Worm (Caenorhabditis elegans) whole organism, young adult: ENCODE measurements around the gene syd-9.
A peak's percentile ranks its signal among the peaks of the same experiment; 100 is the strongest.

Experiments used
- B0019.2 ChIP-seq: fragments of 200-800 bp; sonication (Bioruptor generic); conservative IDR thresholded peaks from 2 replicates; pipeline ENCODE4 v1.3.6; 2022; ENCODE audit warnings: missing genetic modification reagents, missing genetic modification characterization, missing compliant biosample characterization
- B0035.1 ChIP-seq: sonication (generic microtip); optimal IDR thresholded peaks from 2 replicates; lab custom pipeline; 2016; ENCODE audit warnings: missing genetic modification characterization, mild to moderate bottlenecking, missing compliant biosample characterization, missing genotype, missing genetic modification reagents
- C17E4.6 ChIP-seq: fragments of 200-800 bp; sonication (Bioruptor generic); IDR thresholded peaks from 2 replicates; pipeline ENCODE4 v1.3.6; 2022; ENCODE audit warnings: missing genetic modification reagents, missing genetic modification characterization, missing compliant biosample characterization
- F23B12.7 ChIP-seq: sonication (generic microtip); optimal IDR thresholded peaks from 2 replicates; lab custom pipeline; 2017; ENCODE audit warnings: missing genetic modification characterization, mild to moderate bottlenecking, missing compliant biosample characterization, antibody characterized with exemption, moderate library complexity; ENCODE audit not compliant: insufficient read depth
- F33H1.4 ChIP-seq: fragments of 200-800 bp; sonication (Bioruptor generic); IDR thresholded peaks from 2 replicates; pipeline ENCODE4 v1.3.6; 2022; ENCODE audit warnings: missing genetic modification reagents, missing genetic modification characterization, missing compliant biosample characterization
- F52B5.7 ChIP-seq: sonication (generic microtip); optimal IDR thresholded peaks from 2 replicates; lab custom pipeline; 2016; ENCODE audit warnings: mild to moderate bottlenecking, missing genetic modification characterization, missing compliant biosample characterization
- K12H6.12 ChIP-seq: fragments of 200-800 bp; sonication (Bioruptor generic); optimal IDR thresholded peaks from 2 replicates; lab custom pipeline; 2018; ENCODE audit warnings: mild to moderate bottlenecking, missing genetic modification characterization, missing compliant biosample characterization
- T26A5.8 ChIP-seq: sonication (generic microtip); optimal IDR thresholded peaks from 2 replicates; lab custom pipeline; 2016; ENCODE audit warnings: missing genetic modification characterization, missing compliant biosample characterization
- Y53G8AR.9 ChIP-seq: fragments of 200-800 bp; sonication (Bioruptor generic); conservative IDR thresholded peaks from 2 replicates; pipeline ENCODE4 v1.3.6; 2022; ENCODE audit warnings: missing genetic modification reagents, missing genetic modification characterization, missing compliant biosample characterization
- Y79H2A.3 ChIP-seq: fragments of 200-800 bp; sonication (Bioruptor generic); conservative IDR thresholded peaks from 2 replicates; pipeline ENCODE4 v1.3.6; 2022; ENCODE audit warnings: missing genetic modification reagents, missing genetic modification characterization, missing compliant biosample characterization
- Y95B8A.8 ChIP-seq: fragments of 200-800 bp; sonication (Bioruptor generic); IDR thresholded peaks from 2 replicates; pipeline ENCODE4 v1.3.6; 2022; ENCODE audit warnings: missing genetic modification reagents, missing genetic modification characterization, missing compliant biosample characterization
- ZK185.1 ChIP-seq: sonication (generic microtip); optimal IDR thresholded peaks from 2 replicates; lab custom pipeline; 2016; ENCODE audit warnings: mild to moderate bottlenecking, missing genetic modification characterization, missing compliant biosample characterization; ENCODE audit not compliant: poor library complexity, severe bottlenecking
- aptf-2 ChIP-seq: fragments of 200-800 bp; sonication (Bioruptor generic); conservative IDR thresholded peaks from 2 replicates; pipeline ENCODE4 v1.3.6; 2022; ENCODE audit warnings: missing genetic modification reagents, missing genetic modification characterization, missing compliant biosample characterization
- attf-5 ChIP-seq: fragments of 200-800 bp; sonication (Bioruptor generic); optimal IDR thresholded peaks from 2 replicates; lab custom pipeline; 2018; ENCODE audit warnings: mild to moderate bottlenecking, missing genetic modification characterization, missing compliant biosample characterization
- bed-1 ChIP-seq: fragments of 200-800 bp; sonication (Bioruptor generic); IDR thresholded peaks from 2 replicates; pipeline ENCODE4 v1.3.6; 2022; ENCODE audit warnings: missing genetic modification reagents, missing genetic modification characterization, missing compliant biosample characterization
- ccch-3 ChIP-seq: fragments of 200-800 bp; sonication (Bioruptor generic); optimal IDR thresholded peaks from 2 replicates; lab custom pipeline; 2018; ENCODE audit warnings: mild to moderate bottlenecking, missing genetic modification characterization, missing compliant biosample characterization
- cebp-2 ChIP-seq: fragments of 200-800 bp; sonication (Bioruptor generic); IDR thresholded peaks from 2 replicates; pipeline ENCODE4 v1.3.6; 2022; ENCODE audit warnings: missing genetic modification characterization, missing compliant biosample characterization
- ceh-100 ChIP-seq: fragments of 200-800 bp; sonication (Bioruptor generic); IDR thresholded peaks from 2 replicates; pipeline ENCODE4 v1.3.6; 2022; ENCODE audit warnings: missing genetic modification reagents, missing genetic modification characterization, missing compliant biosample characterization
- ceh-58 ChIP-seq: fragments of 200-800 bp; sonication (Bioruptor generic); IDR thresholded peaks from 2 replicates; pipeline ENCODE4 v1.3.6; 2022; ENCODE audit warnings: missing genetic modification characterization, missing compliant biosample characterization
- ceh-79 ChIP-seq: sonication (generic microtip); optimal IDR thresholded peaks from 2 replicates; lab custom pipeline; 2017; ENCODE audit warnings: mild to moderate bottlenecking, missing genetic modification characterization, missing compliant biosample characterization
- die-1 ChIP-seq: sonication (generic microtip); optimal IDR thresholded peaks from 2 replicates; lab custom pipeline; 2016; ENCODE audit warnings: missing genotype, mild to moderate bottlenecking, missing genetic modification characterization, missing compliant biosample characterization
- dpff-1 ChIP-seq: sonication (generic microtip); optimal IDR thresholded peaks from 2 replicates; lab custom pipeline; 2017; ENCODE audit warnings: mild to moderate bottlenecking, missing genetic modification characterization, missing compliant biosample characterization
- egl-18 ChIP-seq: fragments of 200-800 bp; sonication (Bioruptor generic); IDR thresholded peaks from 2 replicates; pipeline ENCODE4 v1.3.6; 2022; ENCODE audit warnings: missing genetic modification reagents, missing genetic modification characterization, missing compliant biosample characterization
- egl-44 ChIP-seq: fragments of 200-800 bp; sonication (Bioruptor generic); IDR thresholded peaks from 2 replicates; pipeline ENCODE4 v1.3.6; 2022; ENCODE audit warnings: missing genetic modification reagents, missing genetic modification characterization, missing compliant biosample characterization
- ekl-4 ChIP-seq: fragments of 200-800 bp; sonication (Bioruptor generic); IDR thresholded peaks from 2 replicates; pipeline ENCODE4 v1.3.6; 2022; ENCODE audit warnings: missing genetic modification reagents, missing genetic modification characterization, missing compliant biosample characterization
- him-1 ChIP-seq: sonication (generic microtip); optimal IDR thresholded peaks from 2 replicates; lab custom pipeline; 2016; ENCODE audit warnings: missing genotype, missing genetic modification reagents, missing genetic modification characterization, missing compliant biosample characterization
- hlh-12 ChIP-seq: sonication (generic microtip); optimal IDR thresholded peaks from 2 replicates; lab custom pipeline; 2016; ENCODE audit warnings: missing genetic modification characterization, missing compliant biosample characterization
- hrde-1 ChIP-seq: sonication (generic microtip); optimal IDR thresholded peaks from 2 replicates; lab custom pipeline; 2016; ENCODE audit warnings: missing genetic modification characterization, mild to moderate bottlenecking, missing compliant biosample characterization, moderate library complexity, missing genotype, missing genetic modification reagents, borderline replicate concordance
- let-526 ChIP-seq: fragments of 200-800 bp; sonication (Bioruptor generic); IDR thresholded peaks from 2 replicates; pipeline ENCODE4 v1.3.6; 2022; ENCODE audit warnings: missing genetic modification reagents, missing genetic modification characterization, missing compliant biosample characterization
- let-607 ChIP-seq, 2 experiments: fragments of 200-800 bp in 1 of 2; sonication (Bioruptor generic) in 1 of 2; sonication (generic microtip) in 1 of 2; optimal IDR thresholded peaks; 2 replicates each; lab custom pipeline; 2016 to 2018; ENCODE audit warnings: mild to moderate bottlenecking in 2 of 2, missing compliant biosample characterization in 2 of 2, missing genetic modification characterization in 2 of 2, moderate library complexity in 2 of 2, missing genotype in 1 of 2
- lin-54 ChIP-seq: fragments of 200-800 bp; sonication (Bioruptor generic); optimal IDR thresholded peaks from 2 replicates; lab custom pipeline; 2018; ENCODE audit warnings: mild to moderate bottlenecking, missing genetic modification characterization, missing compliant biosample characterization
- lsy-27 ChIP-seq: sonication (generic microtip); optimal IDR thresholded peaks from 2 replicates; lab custom pipeline; 2017; ENCODE audit warnings: missing genetic modification characterization, mild to moderate bottlenecking, missing compliant biosample characterization, antibody characterized with exemption, missing genotype, borderline replicate concordance; ENCODE audit not compliant: insufficient read depth
- mcd-1 ChIP-seq: fragments of 200-800 bp; sonication (Bioruptor generic); IDR thresholded peaks from 2 replicates; pipeline ENCODE4 v1.3.6; 2022; ENCODE audit warnings: missing genetic modification reagents, missing genetic modification characterization, missing compliant biosample characterization
- nfya-1 ChIP-seq: sonication (generic microtip); optimal IDR thresholded peaks from 2 replicates; lab custom pipeline; 2017; ENCODE audit warnings: antibody characterized with exemption, missing compliant biosample characterization, missing genetic modification characterization, borderline replicate concordance; ENCODE audit not compliant: insufficient read depth
- repo-1 ChIP-seq: sonication (generic microtip); optimal IDR thresholded peaks from 2 replicates; lab custom pipeline; 2017; ENCODE audit warnings: mild to moderate bottlenecking, missing genetic modification characterization, missing compliant biosample characterization
- rpc-1 ChIP-seq, 2 experiments: fragments of 150-350 bp in 1 of 2; sonication (generic microtip) in 1 of 2; optimal IDR thresholded peaks; 2 replicates each; lab custom pipeline; 2014 to 2018; ENCODE audit warnings: missing biosample characterization in 1 of 2, missing genetic modification characterization in 1 of 2, missing genetic modification reagents in 1 of 2, missing genotype in 1 of 2
- sdz-38 ChIP-seq: sonication (generic microtip); optimal IDR thresholded peaks from 2 replicates; lab custom pipeline; 2016; ENCODE audit warnings: missing genotype, missing genetic modification characterization, missing compliant biosample characterization
- snpc-1.1 ChIP-seq: sonication (generic microtip); optimal IDR thresholded peaks from 2 replicates; lab custom pipeline; 2017; ENCODE audit warnings: missing genetic modification characterization, mild to moderate bottlenecking, missing compliant biosample characterization, antibody characterized with exemption, moderate library complexity, missing genotype, missing genetic modification reagents; ENCODE audit not compliant: insufficient read depth
- snpc-3.4 ChIP-seq: sonication (generic microtip); optimal IDR thresholded peaks from 2 replicates; lab custom pipeline; 2017; ENCODE audit warnings: missing genetic modification characterization, mild to moderate bottlenecking, missing compliant biosample characterization, antibody characterized with exemption, moderate library complexity, missing genotype, missing genetic modification reagents
- sptf-2 ChIP-seq: fragments of 200-800 bp; sonication (Bioruptor generic); optimal IDR thresholded peaks from 2 replicates; lab custom pipeline; 2018; ENCODE audit warnings: mild to moderate bottlenecking, missing genetic modification characterization, missing compliant biosample characterization
- tlf-1 ChIP-seq: fragments of 200-800 bp; sonication (Bioruptor generic); optimal IDR thresholded peaks from 2 replicates; lab custom pipeline; 2018; ENCODE audit warnings: mild to moderate bottlenecking, missing genetic modification characterization, missing compliant biosample characterization
- unc-130 ChIP-seq: sonication (generic microtip); optimal IDR thresholded peaks from 2 replicates; lab custom pipeline; 2016; ENCODE audit warnings: missing genetic modification reagents, missing genetic modification characterization, missing compliant biosample characterization
- unc-62 ChIP-seq: fragments of 150-350 bp; optimal IDR thresholded peaks from 2 replicates; lab custom pipeline; 2014; ENCODE audit warnings: missing biosample characterization, missing genetic modification reagents, missing genetic modification characterization
- ztf-18 ChIP-seq: sonication (generic microtip); optimal IDR thresholded peaks from 2 replicates; lab custom pipeline; 2016; ENCODE audit warnings: missing genotype, mild to moderate bottlenecking, missing genetic modification characterization, missing compliant biosample characterization
- ztf-25 ChIP-seq: fragments of 200-800 bp; sonication (Bioruptor generic); IDR thresholded peaks from 2 replicates; pipeline ENCODE4 v1.3.6; 2022; ENCODE audit warnings: missing genetic modification reagents, missing genetic modification characterization, missing compliant biosample characterization
- ztf-3 ChIP-seq: fragments of 200-800 bp; sonication (Bioruptor generic); optimal IDR thresholded peaks from 2 replicates; lab custom pipeline; 2018; ENCODE audit warnings: mild to moderate bottlenecking, missing genetic modification characterization, missing compliant biosample characterization
- ztf-6 ChIP-seq: fragments of 200-800 bp; sonication (Bioruptor generic); IDR thresholded peaks from 2 replicates; pipeline ENCODE4 v1.3.6; 2022; ENCODE audit warnings: missing genetic modification reagents, missing genetic modification characterization, missing compliant biosample characterization

syd-9 gene

DNA sequence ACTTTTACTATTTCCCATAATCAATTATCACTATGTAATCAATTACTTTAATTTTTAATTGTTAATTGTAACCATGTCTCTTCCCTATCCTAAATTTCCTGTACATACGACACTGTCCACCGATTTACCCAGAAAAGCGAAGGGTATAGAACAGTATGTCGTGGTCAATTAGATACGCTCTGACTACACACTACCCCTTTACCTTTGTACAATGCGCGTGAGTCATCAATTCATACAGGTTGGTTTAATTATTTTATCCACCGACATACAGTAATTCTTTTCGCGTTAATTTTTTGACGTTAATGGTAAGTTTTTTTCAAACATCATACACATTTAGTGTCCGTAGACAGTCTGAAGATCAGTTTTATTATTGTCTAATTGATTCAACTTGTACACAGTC is 36.3 kb upstream of the syd-9 start (continued):
- TF ChIP-seq die-1 (tag; lab: Kevin White, UChicago), result no peak
- no peak for TF ChIP-seq ceh-58 (GFP tag; lab: Robert Waterston, UW)
- peak; percentile 79 for TF ChIP-seq ekl-4 (GFP tag; lab: Robert Waterston, UW)
- TF ChIP-seq egl-44 (GFP tag; lab: Robert Waterston, UW), result peak; percentile 74
- TF ChIP-seq F33H1.4 (GFP tag; lab: Robert Waterston, UW), result no peak
- TF ChIP-seq Y95B8A.8 (GFP tag; lab: Robert Waterston, UW), result no peak
- peak; percentile 84 for TF ChIP-seq B0035.1 (tag; lab: Kevin White, UChicago)
- TF ChIP-seq repo-1 (tag; lab: Kevin White, UChicago), result peak; percentile 97
- TF ChIP-seq aptf-2 (GFP tag; lab: Robert Waterston, UW), result no peak
- TF ChIP-seq dpff-1 (tag; lab: Kevin White, UChicago), result no peak
- TF ChIP-seq Y79H2A.3 (GFP tag; lab: Robert Waterston, UW), result no peak
- no peak for TF ChIP-seq nfya-1
- peak; percentile 92 for TF ChIP-seq F23B12.7 (tag; lab: Kevin White, UChicago)
- no peak for TF ChIP-seq mcd-1
- no peak for TF ChIP-seq K12H6.12 (tag; lab: Kevin White, UChicago)
- peak; percentile 92 for TF ChIP-seq ZK185.1 (tag; lab: Kevin White, UChicago)
- no peak for TF ChIP-seq ccch-3 (GFP tag; lab: Kevin White, UChicago)
- TF ChIP-seq T26A5.8 (tag; lab: Kevin White, UChicago), result no peak
- no peak for TF ChIP-seq hlh-12
- TF ChIP-seq sdz-38, result no peak
- no peak for TF ChIP-seq ceh-79 (tag; lab: Kevin White, UChicago)
- TF ChIP-seq snpc-3.4 (tag; lab: Kevin White, UChicago), result no peak
- TF ChIP-seq F52B5.7 (tag; lab: Kevin White, UChicago), result no peak
- no peak for TF ChIP-seq ztf-18
- 0 out of 2 replicates have a peak, but pooled peaks have one; percentile 10 for TF ChIP-seq cebp-2 (GFP tag; lab: Robert Waterston, UW)
- TF ChIP-seq lsy-27 (tag; lab: Kevin White, UChicago), result no peak
- peak in 1 of 2 experiments; percentile 88 for TF ChIP-seq let-607 (tag; optimal IDR thresholded peaks at IDR 0.05; lab: Kevin White, UChicago)
- TF ChIP-seq hrde-1 (tag; lab: Kevin White, UChicago), result no peak
- TF ChIP-seq attf-5 (GFP tag; lab: Kevin White, UChicago), result no peak
- no peak for TF ChIP-seq sptf-2 (GFP tag; lab: Kevin White, UChicago)
- TF ChIP-seq let-526 (GFP tag; lab: Robert Waterston, UW), result no peak; the same call in 1 of the 2 replicates
- TF ChIP-seq Y53G8AR.9 (GFP tag; lab: Robert Waterston, UW), result no peak; the same call in 1 of the 2 replicates
- TF ChIP-seq ztf-6 (GFP tag; lab: Robert Waterston, UW), result peak; percentile 61; the same call in 1 of the 2 replicates
- TF ChIP-seq ztf-3 (GFP tag; lab: Kevin White, UChicago), result peak; percentile 59
- TF ChIP-seq egl-18 (GFP tag; lab: Robert Waterston, UW), result 0 out of 2 replicates have a peak, but pooled peaks have one; percentile 54
- peak; percentile 65 for TF ChIP-seq unc-62 (GFP tag; lab: Kevin White, UChicago)
- TF ChIP-seq unc-130 (GFP tag; lab: Kevin White, UChicago), result no peak
- no peak for TF ChIP-seq ztf-25 (GFP tag; lab: Robert Waterston, UW)
- peak; percentile 69; the same call in 1 of the 2 replicates for TF ChIP-seq C17E4.6 (GFP tag; lab: Robert Waterston, UW)
- TF ChIP-seq ceh-100, result peak; percentile 54; the same call in 1 of the 2 replicates
- peak; percentile 96 for TF ChIP-seq tlf-1
- no peak for TF ChIP-seq lin-54 (GFP tag; lab: Kevin White, UChicago)
- no peak for TF ChIP-seq B0019.2 (GFP tag; lab: Robert Waterston, UW)
- TF ChIP-seq rpc-1 (optimal IDR thresholded peaks at IDR 0.05; lab: Kevin White, UChicago), result no peak
- no peak for TF ChIP-seq rpc-1 (tag; optimal IDR thresholded peaks at IDR 0.05; lab: Kevin White, UChicago)
- no peak for TF ChIP-seq him-1 (tag; lab: Kevin White, UChicago)
- TF ChIP-seq snpc-1.1 (tag; lab: Kevin White, UChicago), result no peak
- TF ChIP-seq bed-1 (GFP tag; lab: Robert Waterston, UW), result no peak
